Worm (Caenorhabditis elegans) whole organism, L1 larva: ENCODE data around the gene cyp-13A8.

Experiments used
- dpl-1 ChIP-seq, 3 experiments: fragments of 150-350 bp in 2 of 3; sonication (generic microtip) in 1 of 3; optimal IDR thresholded peaks; 2 replicates each; lab custom pipeline; 2014 to 2017; ENCODE audit warnings: missing biosample characterization in 3 of 3, missing genetic modification characterization in 3 of 3, missing genetic modification reagents in 3 of 3
- ztf-4 ChIP-seq: fragments of 150-350 bp; optimal IDR thresholded peaks from 2 replicates; lab custom pipeline; 2014; ENCODE audit warnings: missing biosample characterization, missing genetic modification characterization

DNA sequence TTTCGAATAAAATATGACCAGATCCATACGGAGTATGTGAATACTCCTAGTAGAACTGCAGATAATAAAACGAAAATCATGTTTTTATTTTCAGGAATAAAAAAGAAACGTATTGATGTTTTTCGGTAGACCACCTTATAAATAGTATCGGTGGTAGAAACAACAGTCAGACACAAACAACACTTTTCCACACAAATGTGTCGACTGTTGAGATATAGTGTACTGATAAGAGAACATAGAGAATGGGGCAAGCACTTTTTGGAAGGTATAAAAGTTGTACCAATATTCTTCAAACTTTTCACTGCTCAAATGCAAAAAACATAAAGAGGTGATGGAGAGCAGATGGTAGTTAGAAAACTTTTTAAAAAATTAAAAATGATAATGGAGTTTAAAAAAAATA lies 4.7 kb downstream of the cyp-13A8 start, which contains the start of gene cyp-13A6:
- no peak for TF ChIP-seq ztf-4 (tag; lab: Kevin White, UChicago)
- TF ChIP-seq dpl-1 (GFP tag; optimal IDR thresholded peaks at IDR 0.05; lab: Kevin White, UChicago), result no peak
